Worm (Caenorhabditis elegans) whole organism, late embryonic: ENCODE results near the gene C15F1.1.

Source experiments
- K09A11.1 ChIP-seq: sonication (generic microtip); optimal IDR thresholded peaks from 2 replicates; lab custom pipeline; 2017; ENCODE audit warnings: antibody characterized with exemption, mild to moderate bottlenecking, missing genetic modification characterization, missing compliant biosample characterization; ENCODE audit not compliant: insufficient read depth
- unc-55 ChIP-seq: sonication (generic microtip); optimal IDR thresholded peaks from 2 replicates; lab custom pipeline; 2017; ENCODE audit warnings: missing biosample characterization, missing genetic modification reagents, missing genetic modification characterization
- zip-5 ChIP-seq: sonication (generic microtip); optimal IDR thresholded peaks from 2 replicates; lab custom pipeline; 2016; ENCODE audit warnings: missing genetic modification characterization, missing compliant biosample characterization

DNA sequence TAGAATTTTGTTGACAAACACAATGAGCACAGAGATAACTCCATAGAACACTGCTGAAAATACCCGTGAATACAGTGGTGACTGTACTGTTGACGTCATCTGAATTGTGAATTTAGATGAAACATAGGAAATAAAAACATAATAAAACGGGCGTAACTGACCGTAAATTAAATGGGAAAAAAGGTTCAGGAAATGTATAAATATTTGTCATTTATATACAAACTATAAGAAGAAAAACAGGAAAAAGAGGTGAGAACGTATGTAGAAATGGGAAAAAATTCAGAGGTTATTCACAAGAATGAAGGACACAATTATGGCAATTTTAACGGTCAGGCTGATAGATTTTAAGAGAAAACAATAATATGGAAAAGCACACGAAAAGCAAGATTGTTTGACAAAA is 22.9 kb downstream of the C15F1.1 start, which contains the start of gene sqv-7:
- no peak for TF ChIP-seq unc-55
- TF ChIP-seq zip-5 (tag; lab: Kevin White, UChicago), result no peak
- TF ChIP-seq K09A11.1 (tag; lab: Kevin White, UChicago), result no peak
